Worm (Caenorhabditis elegans) whole organism, young adult: Measurements from ENCODE around the gene Y53F4B.27.

Experiments used
- F10E7.11 ChIP-seq: sonication (generic microtip); optimal IDR thresholded peaks from 2 replicates; lab custom pipeline; 2017; ENCODE audit warnings: mild to moderate bottlenecking, missing genetic modification characterization, moderate library complexity, missing compliant biosample characterization
- F23B12.7 ChIP-seq: sonication (generic microtip); optimal IDR thresholded peaks from 2 replicates; lab custom pipeline; 2017; ENCODE audit warnings: missing genetic modification characterization, mild to moderate bottlenecking, missing compliant biosample characterization, antibody characterized with exemption, moderate library complexity; ENCODE audit not compliant: insufficient read depth
- F33H1.4 ChIP-seq: fragments of 200-800 bp; sonication (Bioruptor generic); IDR thresholded peaks from 2 replicates; pipeline ENCODE4 v1.3.6; 2022; ENCODE audit warnings: missing genetic modification reagents, missing genetic modification characterization, missing compliant biosample characterization
- F49E8.2 ChIP-seq: sonication (generic microtip); optimal IDR thresholded peaks from 3 replicates; lab custom pipeline; 2017; ENCODE audit warnings: missing genetic modification characterization, mild to moderate bottlenecking, missing compliant biosample characterization, antibody characterized with exemption, moderate library complexity; ENCODE audit not compliant: insufficient read depth
- T07F8.4 ChIP-seq: sonication (generic microtip); optimal IDR thresholded peaks from 2 replicates; lab custom pipeline; 2016; ENCODE audit warnings: mild to moderate bottlenecking, missing genetic modification characterization, moderate library complexity, missing compliant biosample characterization
- Y67H2A.10 ChIP-seq: fragments of 200-800 bp; sonication (Bioruptor generic); conservative IDR thresholded peaks from 2 replicates; pipeline ENCODE4 v1.3.6; 2022; ENCODE audit warnings: missing genetic modification reagents, missing genetic modification characterization, missing compliant biosample characterization
- Y79H2A.3 ChIP-seq: fragments of 200-800 bp; sonication (Bioruptor generic); conservative IDR thresholded peaks from 2 replicates; pipeline ENCODE4 v1.3.6; 2022; ENCODE audit warnings: missing genetic modification reagents, missing genetic modification characterization, missing compliant biosample characterization
- Y95B8A.8 ChIP-seq: fragments of 200-800 bp; sonication (Bioruptor generic); IDR thresholded peaks from 2 replicates; pipeline ENCODE4 v1.3.6; 2022; ENCODE audit warnings: missing genetic modification reagents, missing genetic modification characterization, missing compliant biosample characterization
- ZK185.1 ChIP-seq: sonication (generic microtip); optimal IDR thresholded peaks from 2 replicates; lab custom pipeline; 2016; ENCODE audit warnings: mild to moderate bottlenecking, missing genetic modification characterization, missing compliant biosample characterization; ENCODE audit not compliant: poor library complexity, severe bottlenecking
- akir-1 ChIP-seq: fragments of 200-800 bp; sonication (Bioruptor generic); optimal IDR thresholded peaks from 2 replicates; lab custom pipeline; 2018; ENCODE audit warnings: mild to moderate bottlenecking, missing genetic modification characterization, moderate library complexity, missing compliant biosample characterization
- athp-1 ChIP-seq: sonication (generic microtip); optimal IDR thresholded peaks from 2 replicates; lab custom pipeline; 2017; ENCODE audit warnings: mild to moderate bottlenecking, missing genetic modification characterization, missing compliant biosample characterization
- cebp-2 ChIP-seq: fragments of 200-800 bp; sonication (Bioruptor generic); IDR thresholded peaks from 2 replicates; pipeline ENCODE4 v1.3.6; 2022; ENCODE audit warnings: missing genetic modification characterization, missing compliant biosample characterization
- ceh-100 ChIP-seq: fragments of 200-800 bp; sonication (Bioruptor generic); IDR thresholded peaks from 2 replicates; pipeline ENCODE4 v1.3.6; 2022; ENCODE audit warnings: missing genetic modification reagents, missing genetic modification characterization, missing compliant biosample characterization
- ceh-58 ChIP-seq: fragments of 200-800 bp; sonication (Bioruptor generic); IDR thresholded peaks from 2 replicates; pipeline ENCODE4 v1.3.6; 2022; ENCODE audit warnings: missing genetic modification characterization, missing compliant biosample characterization
- ceh-79 ChIP-seq: sonication (generic microtip); optimal IDR thresholded peaks from 2 replicates; lab custom pipeline; 2017; ENCODE audit warnings: mild to moderate bottlenecking, missing genetic modification characterization, missing compliant biosample characterization
- die-1 ChIP-seq: sonication (generic microtip); optimal IDR thresholded peaks from 2 replicates; lab custom pipeline; 2016; ENCODE audit warnings: missing genotype, mild to moderate bottlenecking, missing genetic modification characterization, missing compliant biosample characterization
- dpff-1 ChIP-seq: sonication (generic microtip); optimal IDR thresholded peaks from 2 replicates; lab custom pipeline; 2017; ENCODE audit warnings: mild to moderate bottlenecking, missing genetic modification characterization, missing compliant biosample characterization
- egrh-3 ChIP-seq: fragments of 200-800 bp; sonication (Bioruptor generic); IDR thresholded peaks from 2 replicates; pipeline ENCODE4 v1.3.6; 2022; ENCODE audit warnings: missing genetic modification reagents, missing genetic modification characterization, missing compliant biosample characterization
- ets-4 ChIP-seq: fragments of 200-800 bp; sonication (Bioruptor generic); optimal IDR thresholded peaks from 2 replicates; lab custom pipeline; 2018; ENCODE audit warnings: mild to moderate bottlenecking, missing genetic modification characterization, missing compliant biosample characterization
- hmg-1.2 ChIP-seq: fragments of 200-800 bp; sonication (Bioruptor generic); IDR thresholded peaks from 2 replicates; pipeline ENCODE4 v1.3.6; 2022; ENCODE audit warnings: missing genetic modification reagents, missing genetic modification characterization, missing compliant biosample characterization
- hrde-1 ChIP-seq: sonication (generic microtip); optimal IDR thresholded peaks from 2 replicates; lab custom pipeline; 2016; ENCODE audit warnings: missing genetic modification characterization, mild to moderate bottlenecking, missing compliant biosample characterization, moderate library complexity, missing genotype, missing genetic modification reagents, borderline replicate concordance
- lin-26 ChIP-seq: fragments of 200-800 bp; sonication (Bioruptor generic); IDR thresholded peaks from 2 replicates; pipeline ENCODE4 v1.3.6; 2022; ENCODE audit warnings: missing genetic modification reagents, missing genetic modification characterization, missing compliant biosample characterization
- lin-35 ChIP-seq, 3 experiments: fragments of 150-350 bp in 2 of 3; sonication (generic microtip) in 1 of 3; optimal IDR thresholded peaks; 2 replicates each; lab custom pipeline; 2014 to 2018; ENCODE audit warnings: missing biosample characterization in 3 of 3, missing genetic modification characterization in 3 of 3, missing genetic modification reagents in 3 of 3
- lin-54 ChIP-seq: fragments of 200-800 bp; sonication (Bioruptor generic); optimal IDR thresholded peaks from 2 replicates; lab custom pipeline; 2018; ENCODE audit warnings: mild to moderate bottlenecking, missing genetic modification characterization, missing compliant biosample characterization
- madf-3 ChIP-seq: fragments of 200-800 bp; sonication (Bioruptor generic); IDR thresholded peaks from 2 replicates; pipeline ENCODE4 v1.3.6; 2022; ENCODE audit warnings: missing genetic modification reagents, missing genetic modification characterization, missing compliant biosample characterization
- madf-8 ChIP-seq: fragments of 200-800 bp; sonication (Bioruptor generic); conservative IDR thresholded peaks from 2 replicates; pipeline ENCODE4 v1.3.6; 2022; ENCODE audit warnings: missing genetic modification reagents, missing genetic modification characterization, missing compliant biosample characterization
- mel-28 ChIP-seq: sonication (generic microtip); optimal IDR thresholded peaks from 2 replicates; lab custom pipeline; 2016; ENCODE audit warnings: borderline replicate concordance, mild to moderate bottlenecking, missing genetic modification characterization, missing compliant biosample characterization
- mxl-1 ChIP-seq: sonication (generic microtip); optimal IDR thresholded peaks from 2 replicates; lab custom pipeline; 2016; ENCODE audit warnings: missing genetic modification characterization, missing compliant biosample characterization
- nfyb-1 ChIP-seq: fragments of 200-800 bp; sonication (Bioruptor generic); IDR thresholded peaks from 2 replicates; pipeline ENCODE4 v1.3.6; 2022; ENCODE audit warnings: missing genetic modification reagents, missing genetic modification characterization, missing compliant biosample characterization
- nhr-120 ChIP-seq: fragments of 200-800 bp; sonication (Bioruptor generic); IDR thresholded peaks from 2 replicates; pipeline ENCODE4 v1.3.6; 2022; ENCODE audit warnings: missing genetic modification characterization, missing compliant biosample characterization
- rcor-1 ChIP-seq: fragments of 200-800 bp; sonication (Bioruptor generic); IDR thresholded peaks from 2 replicates; pipeline ENCODE4 v1.3.6; 2022; ENCODE audit warnings: missing genetic modification reagents, missing genetic modification characterization, missing compliant biosample characterization
- rec-8 ChIP-seq, 2 experiments: sonication (generic microtip); optimal IDR thresholded peaks; 2 replicates each; lab custom pipeline; 2016; ENCODE audit warnings: mild to moderate bottlenecking in 2 of 2, missing genetic modification characterization in 2 of 2, missing genetic modification reagents in 2 of 2, missing genotype in 2 of 2, missing biosample characterization in 1 of 2, missing compliant biosample characterization in 1 of 2, moderate library complexity in 1 of 2
- snpc-1.1 ChIP-seq: sonication (generic microtip); optimal IDR thresholded peaks from 2 replicates; lab custom pipeline; 2017; ENCODE audit warnings: missing genetic modification characterization, mild to moderate bottlenecking, missing compliant biosample characterization, antibody characterized with exemption, moderate library complexity, missing genotype, missing genetic modification reagents; ENCODE audit not compliant: insufficient read depth
- somi-1 ChIP-seq: fragments of 200-800 bp; sonication (Bioruptor generic); optimal IDR thresholded peaks from 2 replicates; lab custom pipeline; 2018; ENCODE audit warnings: mild to moderate bottlenecking, missing genetic modification characterization, missing compliant biosample characterization
- tbx-9 ChIP-seq: sonication (generic microtip); optimal IDR thresholded peaks from 2 replicates; lab custom pipeline; 2016; ENCODE audit warnings: borderline replicate concordance, missing genetic modification characterization, inconsistent platforms, missing compliant biosample characterization
- tlf-1 ChIP-seq: fragments of 200-800 bp; sonication (Bioruptor generic); optimal IDR thresholded peaks from 2 replicates; lab custom pipeline; 2018; ENCODE audit warnings: mild to moderate bottlenecking, missing genetic modification characterization, missing compliant biosample characterization
- unc-62 ChIP-seq: fragments of 150-350 bp; optimal IDR thresholded peaks from 2 replicates; lab custom pipeline; 2014; ENCODE audit warnings: missing biosample characterization, missing genetic modification reagents, missing genetic modification characterization
- ztf-22 ChIP-seq: fragments of 200-800 bp; sonication (Bioruptor generic); optimal IDR thresholded peaks from 2 replicates; lab custom pipeline; 2018; ENCODE audit warnings: mild to moderate bottlenecking, missing genetic modification characterization, moderate library complexity, missing compliant biosample characterization
- ztf-3 ChIP-seq: fragments of 200-800 bp; sonication (Bioruptor generic); optimal IDR thresholded peaks from 2 replicates; lab custom pipeline; 2018; ENCODE audit warnings: mild to moderate bottlenecking, missing genetic modification characterization, missing compliant biosample characterization
- ztf-6 ChIP-seq: fragments of 200-800 bp; sonication (Bioruptor generic); IDR thresholded peaks from 2 replicates; pipeline ENCODE4 v1.3.6; 2022; ENCODE audit warnings: missing genetic modification reagents, missing genetic modification characterization, missing compliant biosample characterization

The Y53F4B.27 gene

ce11 chrII:15165681-15166235 is 20.1 kb downstream of the Y53F4B.27 start, which contains the start of gene gst-27 (continued):
- peak; percentile 46 for TF ChIP-seq madf-8
- peak; percentile 83 for TF ChIP-seq nfyb-1 (GFP tag; lab: Robert Waterston, UW)
- peak; percentile 71 for TF ChIP-seq hmg-1.2
- TF ChIP-seq F33H1.4 (GFP tag; lab: Robert Waterston, UW): 0 out of 2 replicates have a peak, but pooled peaks have one; percentile 35
- TF ChIP-seq lin-35 (GFP tag; optimal IDR thresholded peaks at IDR 0.05; lab: Kevin White, UChicago): peak in 1 of 3 experiments; percentile 86
- peak; percentile 97 for TF ChIP-seq F23B12.7 (tag; lab: Kevin White, UChicago)
- peak; percentile 79 for TF ChIP-seq hrde-1 (tag; lab: Kevin White, UChicago)
- peak; percentile 79 for TF ChIP-seq mel-28 (tag; lab: Kevin White, UChicago)
- TF ChIP-seq unc-62: no peak
- TF ChIP-seq madf-3 (GFP tag; lab: Robert Waterston, UW): peak; percentile 36; the same call in 1 of the 2 replicates
- peak; percentile 64 for TF ChIP-seq ceh-79 (tag; lab: Kevin White, UChicago)
- no peak for TF ChIP-seq Y67H2A.10 (GFP tag; lab: Robert Waterston, UW)
- peak; percentile 89 for TF ChIP-seq T07F8.4 (tag; lab: Kevin White, UChicago)
- TF ChIP-seq Y95B8A.8 (GFP tag; lab: Robert Waterston, UW): no peak
- peak; percentile 95 for TF ChIP-seq die-1 (tag; lab: Kevin White, UChicago)
- TF ChIP-seq cebp-2: peak; percentile 86
- TF ChIP-seq tbx-9 (tag; lab: Kevin White, UChicago): peak; percentile 68
- TF ChIP-seq F10E7.11: peak; percentile 31
- peak; percentile 34 for TF ChIP-seq ztf-3
- peak; percentile 54; the same call in 1 of the 2 replicates for TF ChIP-seq ztf-6
- peak; percentile 83 for TF ChIP-seq rcor-1 (GFP tag; lab: Robert Waterston, UW)
- peak; percentile 87 for TF ChIP-seq athp-1 (tag; lab: Kevin White, UChicago)
- TF ChIP-seq mxl-1 (tag; lab: Kevin White, UChicago): peak; percentile 87
- 0 out of 2 replicates have a peak, but pooled peaks have one; percentile 72 for TF ChIP-seq nhr-120 (GFP tag; lab: Robert Waterston, UW)
- TF ChIP-seq lin-26 (GFP tag; lab: Robert Waterston, UW): peak; percentile 97
- peak; percentile 18 for TF ChIP-seq somi-1
- peak; percentile 73 for TF ChIP-seq ceh-100
- peak; percentile 78 for TF ChIP-seq snpc-1.1 (tag; lab: Kevin White, UChicago)
- TF ChIP-seq Y79H2A.3 (GFP tag; lab: Robert Waterston, UW): peak; percentile 80; the same call in 1 of the 2 replicates
- TF ChIP-seq rec-8 (tag; optimal IDR thresholded peaks at IDR 0.05; lab: Kevin White, UChicago): peak; percentile 70 to 83
- TF ChIP-seq ZK185.1 (tag; lab: Kevin White, UChicago): peak; percentile 95
- TF ChIP-seq dpff-1: peak; percentile 82
- TF ChIP-seq tlf-1 (GFP tag; lab: Kevin White, UChicago): peak; percentile 76
- no peak for TF ChIP-seq ceh-58
- TF ChIP-seq ztf-22 (GFP tag; lab: Kevin White, UChicago): peak; percentile 85
- peak; percentile 23 for TF ChIP-seq akir-1 (GFP tag; lab: Kevin White, UChicago)
- peak; percentile 82 for TF ChIP-seq lin-54 (GFP tag; lab: Kevin White, UChicago)
- TF ChIP-seq F49E8.2 (tag; lab: Kevin White, UChicago): peak; percentile 88
- peak; percentile 73 for TF ChIP-seq egrh-3
- peak; percentile 77 for TF ChIP-seq ets-4 (GFP tag; lab: Kevin White, UChicago)
